Fruit fly (Drosophila melanogaster) whole organism, embryonic: ENCODE results near the gene RtcB.

Experiments used
- Abd-B ChIP-seq: fragments of 200-800 bp; sonication (Bioruptor generic); optimal IDR thresholded peaks from 2 replicates; lab custom pipeline; 2018; ENCODE audit warnings: missing biosample characterization, mild to moderate bottlenecking, missing genetic modification characterization, moderate library complexity
- C15 ChIP-seq: fragments of 200-800 bp; sonication (Bioruptor generic); IDR thresholded peaks from 3 replicates; pipeline ENCODE4 v1.3.6; 2022; ENCODE audit warnings: missing biosample characterization, missing genetic modification characterization
- CG10543 ChIP-seq: fragments of 200-800 bp; sonication (Bioruptor generic); optimal IDR thresholded peaks from 3 replicates; lab custom pipeline; 2017; ENCODE audit warnings: missing biosample characterization, mild to moderate bottlenecking, missing genetic modification characterization, moderate library complexity
- CG10979 ChIP-seq: fragments of 200-800 bp; sonication (Bioruptor generic); optimal IDR thresholded peaks from 2 replicates; lab custom pipeline; 2018; ENCODE audit warnings: missing biosample characterization, mild to moderate bottlenecking, missing genetic modification characterization, moderate library complexity
- CG14441 ChIP-seq: fragments of 200-800 bp; sonication (Bioruptor generic); IDR thresholded peaks from 2 replicates; pipeline ENCODE4 v1.3.6; 2022; ENCODE audit warnings: missing biosample characterization, missing genetic modification characterization
- CG15269 ChIP-seq: fragments of 200-800 bp; sonication (Bioruptor generic); optimal IDR thresholded peaks from 2 replicates; lab custom pipeline; 2018; ENCODE audit warnings: missing biosample characterization, mild to moderate bottlenecking, missing genetic modification characterization, moderate library complexity
- CG1647 ChIP-seq: fragments of 200-800 bp; sonication (Bioruptor generic); optimal IDR thresholded peaks from 3 replicates; lab custom pipeline; 2016; ENCODE audit warnings: missing biosample characterization, missing genetic modification characterization
- CG16815 ChIP-seq: fragments of 200-800 bp; sonication (Bioruptor generic); optimal IDR thresholded peaks from 3 replicates; lab custom pipeline; 2017; ENCODE audit warnings: missing biosample characterization, mild to moderate bottlenecking, missing genetic modification characterization
- CG17186 ChIP-seq: fragments of 200-800 bp; sonication (Bioruptor generic); optimal IDR thresholded peaks from 3 replicates; lab custom pipeline; 2017; ENCODE audit warnings: missing biosample characterization, missing genetic modification reagents, missing genetic modification characterization
- CG17359 ChIP-seq: fragments of 200-800 bp; sonication (Bioruptor generic); optimal IDR thresholded peaks from 3 replicates; lab custom pipeline; 2018; ENCODE audit warnings: missing biosample characterization, mild to moderate bottlenecking, missing genetic modification characterization, moderate library complexity
- CG17829 ChIP-seq: fragments of 200-800 bp; optimal IDR thresholded peaks from 2 replicates; lab custom pipeline; 2019; ENCODE audit warnings: missing biosample characterization, mild to moderate bottlenecking, missing genetic modification characterization, moderate library complexity
- CG1792 ChIP-seq: fragments of 200-800 bp; sonication (Bioruptor generic); optimal IDR thresholded peaks from 2 replicates; lab custom pipeline; 2016; ENCODE audit warnings: missing biosample characterization, missing genetic modification characterization
- CG18619 ChIP-seq: fragments of 200-800 bp; sonication (Bioruptor generic); optimal IDR thresholded peaks from 3 replicates; lab custom pipeline; 2017; ENCODE audit warnings: missing biosample characterization, mild to moderate bottlenecking, missing genetic modification characterization
- CG30403 ChIP-seq: fragments of 200-800 bp; sonication (Bioruptor generic); optimal IDR thresholded peaks from 3 replicates; lab custom pipeline; 2016; ENCODE audit warnings: missing biosample characterization, missing genetic modification characterization
- CG31365 ChIP-seq: fragments of 200-800 bp; sonication (Bioruptor generic); optimal IDR thresholded peaks from 2 replicates; lab custom pipeline; 2018; ENCODE audit warnings: missing biosample characterization, mild to moderate bottlenecking, missing genetic modification characterization
- CG31388 ChIP-seq: fragments of 200-800 bp; sonication (Bioruptor generic); optimal IDR thresholded peaks from 2 replicates; lab custom pipeline; 2016; ENCODE audit warnings: missing biosample characterization, missing genetic modification characterization
- CG32532 ChIP-seq: fragments of 200-800 bp; sonication (Bioruptor generic); IDR thresholded peaks from 2 replicates; pipeline ENCODE4 v1.3.6; 2022; ENCODE audit warnings: missing biosample characterization, missing genetic modification characterization
- CHES-1-like ChIP-seq: fragments of 200-800 bp; sonication (Bioruptor generic); optimal IDR thresholded peaks from 2 replicates; lab custom pipeline; 2016; ENCODE audit warnings: missing biosample characterization, missing genetic modification characterization
- CTCF ChIP-seq: fragments of 200-800 bp; sonication (Bioruptor generic); optimal IDR thresholded peaks from 2 replicates; lab custom pipeline; 2017; ENCODE audit warnings: missing biosample characterization, mild to moderate bottlenecking, missing genetic modification characterization, moderate library complexity
- Doc2 ChIP-seq: fragments of 200-800 bp; sonication (Bioruptor generic); IDR thresholded peaks from 2 replicates; pipeline ENCODE4 v1.3.6; 2022; ENCODE audit warnings: missing biosample characterization, missing genetic modification characterization
- Ets65A ChIP-seq: fragments of 200-800 bp; sonication (Bioruptor generic); peaks from one replicate; lab custom pipeline; 2016; ENCODE audit warnings: missing biosample characterization, missing genetic modification characterization
- HLH54F ChIP-seq: fragments of 200-800 bp; sonication (Bioruptor generic); optimal IDR thresholded peaks from 3 replicates; lab custom pipeline; 2016; ENCODE audit warnings: missing biosample characterization, missing genetic modification characterization
- Hand ChIP-seq: fragments of 200-800 bp; sonication (Bioruptor generic); optimal IDR thresholded peaks from 2 replicates; lab custom pipeline; 2017; ENCODE audit warnings: mild to moderate bottlenecking, missing biosample characterization, missing genetic modification reagents, missing genetic modification characterization
- Hmx ChIP-seq: fragments of 200-800 bp; sonication (Bioruptor generic); optimal IDR thresholded peaks from 2 replicates; lab custom pipeline; 2016; ENCODE audit warnings: missing biosample characterization, missing genetic modification characterization
- Hr39 ChIP-seq: fragments of >200 bp; optimal IDR thresholded peaks from 2 replicates; lab custom pipeline; 2017
- Hr78 ChIP-seq, 2 experiments: fragments of 200-800 bp in 1 of 2; fragments of >200 bp in 1 of 2; sonication (Bioruptor generic) in 1 of 2; optimal IDR thresholded peaks; 2 replicates each; lab custom pipeline; 2017 to 2019; ENCODE audit warnings: missing biosample characterization in 2 of 2, missing genetic modification characterization in 2 of 2, mild to moderate bottlenecking in 1 of 2, moderate library complexity in 1 of 2
- Kr ChIP-seq: fragments of 200-800 bp; sonication (Bioruptor generic); optimal IDR thresholded peaks from 2 replicates; lab custom pipeline; 2017; ENCODE audit warnings: missing biosample characterization, mild to moderate bottlenecking, missing genetic modification characterization
- Lpt ChIP-seq: fragments of >200 bp; optimal IDR thresholded peaks from 2 replicates; lab custom pipeline; 2018; ENCODE audit warnings: missing biosample characterization, missing genetic modification characterization
- Nf-YA ChIP-seq: fragments of 200-800 bp; sonication (Bioruptor generic); IDR thresholded peaks from 2 replicates; pipeline ENCODE4 v1.3.6; 2022; ENCODE audit warnings: missing biosample characterization, missing genetic modification characterization
- Ssrp ChIP-seq: fragments of 200-800 bp; sonication (Bioruptor generic); optimal IDR thresholded peaks from 2 replicates; lab custom pipeline; 2018; ENCODE audit warnings: missing biosample characterization, mild to moderate bottlenecking, missing genetic modification characterization, moderate library complexity
- Trl ChIP-seq, 3 experiments: fragments of >200 bp in 2 of 3; fragments of 200-800 bp in 1 of 3; sonication (Bioruptor generic) in 1 of 3; optimal IDR thresholded peaks; 2 replicates in 1 of 3; 3 replicates in 2 of 3; lab custom pipeline; 2016 to 2017; ENCODE audit warnings: missing biosample characterization in 1 of 3, missing genetic modification characterization in 1 of 3
- amos ChIP-seq: fragments of 200-800 bp; sonication (Bioruptor generic); IDR thresholded peaks from 2 replicates; pipeline ENCODE4 v1.3.6; 2022; ENCODE audit warnings: missing biosample characterization, missing genetic modification characterization; ENCODE audit not compliant: partially characterized antibody
- bab2 ChIP-seq: fragments of 200-800 bp; sonication (Bioruptor generic); optimal IDR thresholded peaks from 2 replicates; lab custom pipeline; 2016; ENCODE audit warnings: missing biosample characterization, missing genetic modification characterization
- crol ChIP-seq: fragments of 200-800 bp; sonication (Bioruptor generic); IDR thresholded peaks from 2 replicates; pipeline ENCODE4 v1.3.6; 2022; ENCODE audit warnings: missing biosample characterization, missing genetic modification characterization
- emc ChIP-seq: fragments of 200-800 bp; sonication (Bioruptor generic); optimal IDR thresholded peaks from 2 replicates; lab custom pipeline; 2016; ENCODE audit warnings: missing biosample characterization, missing genetic modification characterization
- fd96Cb ChIP-seq: fragments of 200-800 bp; sonication (Bioruptor generic); optimal IDR thresholded peaks from 2 replicates; lab custom pipeline; 2018; ENCODE audit warnings: missing biosample characterization, mild to moderate bottlenecking, missing genetic modification characterization, moderate library complexity
- fu2 ChIP-seq: fragments of 200-800 bp; sonication (Bioruptor generic); optimal IDR thresholded peaks from 2 replicates; lab custom pipeline; 2016; ENCODE audit warnings: missing biosample characterization, missing genetic modification characterization
- gcm ChIP-seq: fragments of 200-800 bp; sonication (Bioruptor generic); optimal IDR thresholded peaks from 2 replicates; lab custom pipeline; 2019; ENCODE audit warnings: missing biosample characterization, mild to moderate bottlenecking, missing genetic modification characterization, moderate library complexity
- gsb-n ChIP-seq: fragments of 200-800 bp; sonication (Bioruptor generic); optimal IDR thresholded peaks from 3 replicates; lab custom pipeline; 2018; ENCODE audit warnings: missing biosample characterization, mild to moderate bottlenecking, missing genetic modification characterization
- her ChIP-seq: fragments of 200-800 bp; sonication (Bioruptor generic); optimal IDR thresholded peaks from 2 replicates; lab custom pipeline; 2016; ENCODE audit warnings: missing biosample characterization, missing genetic modification characterization
- kay ChIP-seq: fragments of 200-800 bp; sonication (Bioruptor generic); optimal IDR thresholded peaks from 2 replicates; lab custom pipeline; 2016; ENCODE audit warnings: missing biosample characterization, missing genetic modification characterization
- kni ChIP-seq: fragments of 200-800 bp; sonication (Bioruptor generic); optimal IDR thresholded peaks from 3 replicates; lab custom pipeline; 2017; ENCODE audit warnings: mild to moderate bottlenecking, missing biosample characterization, missing genetic modification reagents, missing genetic modification characterization
- lbe ChIP-seq: fragments of 200-800 bp; sonication (Bioruptor generic); optimal IDR thresholded peaks from 2 replicates; lab custom pipeline; 2016; ENCODE audit warnings: missing biosample characterization, mild to moderate bottlenecking, missing genetic modification characterization
- phol ChIP-seq: fragments of 200-800 bp; sonication (Bioruptor generic); optimal IDR thresholded peaks from 3 replicates; lab custom pipeline; 2018; ENCODE audit warnings: missing biosample characterization, mild to moderate bottlenecking, missing genetic modification characterization, moderate library complexity
- psq ChIP-seq: fragments of 200-800 bp; sonication (Bioruptor generic); optimal IDR thresholded peaks from 2 replicates; lab custom pipeline; 2017; ENCODE audit warnings: missing biosample characterization, missing genetic modification characterization
- pzg ChIP-seq: fragments of 200-800 bp; sonication (Bioruptor generic); optimal IDR thresholded peaks from 3 replicates; lab custom pipeline; 2018; ENCODE audit warnings: missing biosample characterization, mild to moderate bottlenecking, missing genetic modification characterization, moderate library complexity
- sisA ChIP-seq: fragments of 200-800 bp; sonication (Bioruptor generic); IDR thresholded peaks from 2 replicates; pipeline ENCODE4 v1.3.6; 2022; ENCODE audit warnings: missing biosample characterization, missing genetic modification characterization
- slp2 ChIP-seq: fragments of 200-800 bp; sonication (Bioruptor generic); optimal IDR thresholded peaks from 2 replicates; lab custom pipeline; 2016; ENCODE audit warnings: missing biosample characterization, missing genetic modification characterization
- sna ChIP-seq: fragments of 200-800 bp; sonication (Bioruptor generic); IDR thresholded peaks from 2 replicates; pipeline ENCODE4 v1.3.6; 2022; ENCODE audit warnings: missing biosample characterization, missing genetic modification characterization; ENCODE audit not compliant: partially characterized antibody
- sr ChIP-seq: fragments of 200-800 bp; sonication (Bioruptor generic); IDR thresholded peaks from 3 replicates; pipeline ENCODE4 v1.3.6; 2022; ENCODE audit warnings: missing biosample characterization, missing genetic modification characterization

RtcB gene

dm6 chr2L:19452535-19453317, 22.3 kb downstream of the RtcB start (continued):
- TF ChIP-seq Hr78 (GFP tag; optimal IDR thresholded peaks at IDR 0.05; lab: Kevin White, UChicago) (no peak), Nf-YA (GFP tag; lab: Robert Waterston, UW) (no peak), CG15269 (tag; lab: Kevin White, UChicago) (peak; percentile 31), Ets65A (GFP tag; lab: Kevin White, UChicago) (peak; percentile 93), CG32532 (peak; percentile 37; the same call in 1 of the 2 replicates), gcm (GFP tag; lab: Kevin White, UChicago) (no peak), slp2 (no peak), CG10979 (tag; lab: Kevin White, UChicago) (peak; percentile 13), Lpt (GFP tag; lab: Kevin White, UChicago) (no peak), crol (GFP tag; lab: Robert Waterston, UW) (no peak), kni (GFP tag; lab: Kevin White, UChicago) (no peak), amos (GFP tag; lab: Robert Waterston, UW) (peak; percentile 7; the same call in 1 of the 2 replicates), CG1792 (no peak), Doc2 (GFP tag; lab: Robert Waterston, UW) (no peak), Abd-B (GFP tag; lab: Kevin White, UChicago) (no peak), CTCF (GFP tag; lab: Kevin White, UChicago) (peak; percentile 26), CG16815 (GFP tag; lab: Kevin White, UChicago) (no peak), CG14441 (GFP tag; lab: Robert Waterston, UW) (peak; percentile 56), CG17186 (GFP tag; lab: Kevin White, UChicago) (no peak), fd96Cb (tag; lab: Kevin White, UChicago) (no peak), Hmx (GFP tag; lab: Kevin White, UChicago) (no peak), Kr (GFP tag; lab: Kevin White, UChicago) (no peak), CG17829 (no peak), lbe (GFP tag; lab: Kevin White, UChicago) (no peak), psq (GFP tag; lab: Kevin White, UChicago) (no peak), emc (GFP tag; lab: Kevin White, UChicago) (no peak), pzg (GFP tag; lab: Kevin White, UChicago) (no peak), CG18619 (GFP tag; lab: Kevin White, UChicago) (no peak), fu2 (GFP tag; lab: Kevin White, UChicago) (no peak), bab2 (GFP tag; lab: Kevin White, UChicago) (no peak), HLH54F (GFP tag; lab: Kevin White, UChicago) (no peak), Hand (GFP tag; lab: Kevin White, UChicago) (no peak), sna (no peak; the same call in 1 of the 2 replicates), CG30403 (GFP tag; lab: Kevin White, UChicago) (peak; percentile 25), her (GFP tag; lab: Kevin White, UChicago) (peak; percentile 0), CG1647 (no peak), CG31365 (tag; lab: Kevin White, UChicago) (no peak), kay (GFP tag; lab: Kevin White, UChicago) (no peak), C15 (no peak), gsb-n (tag; lab: Kevin White, UChicago) (no peak), sisA (GFP tag; lab: Robert Waterston, UW) (peak; percentile 56), Trl (optimal IDR thresholded peaks at IDR 0.05; lab: Kevin White, UChicago) (no peak), Trl (GFP tag; optimal IDR thresholded peaks at IDR 0.05; lab: Kevin White, UChicago) (peak; percentile 23), CG10543 (GFP tag; lab: Kevin White, UChicago) (peak; percentile 18), CG17359 (peak; percentile 41), sr (GFP tag; lab: Robert Waterston, UW) (no peak), CG31388 (GFP tag; lab: Kevin White, UChicago) (no peak), Ssrp (tag; lab: Kevin White, UChicago) (peak; percentile 10), Hr39 (lab: Kevin White, UChicago) (no peak), CHES-1-like (peak; percentile 16), phol (tag; lab: Kevin White, UChicago) (peak; percentile 78)
